Worm (Caenorhabditis elegans) whole organism, L3 larva: ENCODE measurements around the gene tsct-1.

Experiments
- R02D3.7 ChIP-seq: fragments of 150-350 bp; optimal IDR thresholded peaks from 2 replicates; lab custom pipeline; 2014; ENCODE audit warnings: missing biosample characterization, missing genetic modification characterization
- ZK546.5 ChIP-seq: sonication (generic microtip); optimal IDR thresholded peaks from 2 replicates; lab custom pipeline; 2017; ENCODE audit warnings: missing biosample characterization, missing genetic modification characterization
- aly-2 ChIP-seq: fragments of 150-350 bp; optimal IDR thresholded peaks from 2 replicates; lab custom pipeline; 2014; ENCODE audit warnings: missing biosample characterization, missing genetic modification characterization
- ama-1 ChIP-seq: fragments of 150-350 bp; optimal IDR thresholded peaks from 2 replicates; lab custom pipeline; 2018
- ceh-16 ChIP-seq: sonication (generic microtip); optimal IDR thresholded peaks from 2 replicates; lab custom pipeline; 2017; ENCODE audit warnings: missing biosample characterization, missing genetic modification characterization
- ceh-82 ChIP-seq: fragments of 150-350 bp; optimal IDR thresholded peaks from 2 replicates; lab custom pipeline; 2014; ENCODE audit warnings: missing biosample characterization, missing genetic modification characterization
- ceh-9 ChIP-seq: sonication (generic microtip); optimal IDR thresholded peaks from 2 replicates; lab custom pipeline; 2018; ENCODE audit warnings: missing biosample characterization, missing genetic modification characterization
- daf-12 ChIP-seq: fragments of 150-350 bp; optimal IDR thresholded peaks from 2 replicates; lab custom pipeline; 2014; ENCODE audit warnings: missing biosample characterization, missing genetic modification reagents, missing genetic modification characterization
- egl-27 ChIP-seq: sonication (generic microtip); optimal IDR thresholded peaks from 4 replicates; lab custom pipeline; 2017; ENCODE audit warnings: missing biosample characterization, missing genetic modification reagents, missing genetic modification characterization
- egl-5 ChIP-seq: fragments of 150-350 bp; optimal IDR thresholded peaks from 2 replicates; lab custom pipeline; 2017; ENCODE audit warnings: missing biosample characterization, missing genetic modification reagents, missing genetic modification characterization, inconsistent platforms
- elt-1 ChIP-seq: fragments of 150-350 bp; optimal IDR thresholded peaks from 2 replicates; lab custom pipeline; 2014; ENCODE audit warnings: missing biosample characterization, missing genetic modification characterization
- elt-2 ChIP-seq: sonication (generic microtip); optimal IDR thresholded peaks from 2 replicates; lab custom pipeline; 2016; ENCODE audit warnings: missing genetic modification reagents, mild to moderate bottlenecking, missing genetic modification characterization, missing compliant biosample characterization
- eor-1 ChIP-seq, 2 experiments: fragments of 150-350 bp; optimal IDR thresholded peaks; 2 replicates each; lab custom pipeline; 2014 to 2018; ENCODE audit warnings: missing biosample characterization in 2 of 2, missing genetic modification characterization in 2 of 2
- fkh-10 ChIP-seq: sonication (generic microtip); optimal IDR thresholded peaks from 2 replicates; lab custom pipeline; 2017; ENCODE audit warnings: missing biosample characterization, missing genetic modification reagents, missing genetic modification characterization
- fkh-2 ChIP-seq: fragments of 150-350 bp; optimal IDR thresholded peaks from 2 replicates; lab custom pipeline; 2014; ENCODE audit warnings: missing biosample characterization, missing genetic modification reagents, missing genetic modification characterization
- fos-1 ChIP-seq: fragments of 150-350 bp; optimal IDR thresholded peaks from 2 replicates; lab custom pipeline; 2014; ENCODE audit warnings: missing biosample characterization, missing genetic modification characterization
- hmg-11 ChIP-seq: sonication (generic microtip); optimal IDR thresholded peaks from 2 replicates; lab custom pipeline; 2016; ENCODE audit warnings: missing genetic modification characterization, missing compliant biosample characterization
- jun-1 ChIP-seq: fragments of 150-350 bp; optimal IDR thresholded peaks from 2 replicates; lab custom pipeline; 2014; ENCODE audit warnings: missing biosample characterization, missing genetic modification reagents, missing genetic modification characterization
- lin-15B ChIP-seq: fragments of 150-350 bp; optimal IDR thresholded peaks from 2 replicates; lab custom pipeline; 2014; ENCODE audit warnings: missing biosample characterization, missing genetic modification characterization
- lin-39 ChIP-seq: fragments of 150-350 bp; optimal IDR thresholded peaks from 2 replicates; lab custom pipeline; 2018; ENCODE audit warnings: missing biosample characterization, missing genetic modification reagents, missing genetic modification characterization
- lsy-12 ChIP-seq: sonication (generic microtip); optimal IDR thresholded peaks from 2 replicates; lab custom pipeline; 2016; ENCODE audit warnings: mild to moderate bottlenecking, missing genetic modification characterization, missing compliant biosample characterization
- mml-1 ChIP-seq: fragments of 150-350 bp; sonication (generic microtip); optimal IDR thresholded peaks from 3 replicates; lab custom pipeline; 2014; ENCODE audit warnings: missing biosample characterization, missing genetic modification characterization
- nfya-1 ChIP-seq: sonication (generic microtip); optimal IDR thresholded peaks from 2 replicates; lab custom pipeline; 2017; ENCODE audit warnings: missing genetic modification characterization, mild to moderate bottlenecking, missing compliant biosample characterization, antibody characterized with exemption, moderate library complexity; ENCODE audit not compliant: insufficient read depth
- nhr-11 ChIP-seq: fragments of 150-350 bp; optimal IDR thresholded peaks from 2 replicates; lab custom pipeline; 2014; ENCODE audit warnings: missing biosample characterization, missing genetic modification characterization
- nhr-12 ChIP-seq: fragments of 150-350 bp; optimal IDR thresholded peaks from 2 replicates; lab custom pipeline; 2014; ENCODE audit warnings: missing biosample characterization, missing genetic modification characterization
- nhr-23 ChIP-seq: fragments of 150-350 bp; optimal IDR thresholded peaks from 2 replicates; lab custom pipeline; 2014; ENCODE audit warnings: missing biosample characterization, missing genetic modification reagents, missing genetic modification characterization
- nhr-237 ChIP-seq: fragments of 150-350 bp; optimal IDR thresholded peaks from 2 replicates; lab custom pipeline; 2014; ENCODE audit warnings: missing biosample characterization, missing genetic modification characterization
- nhr-25 ChIP-seq: sonication (generic microtip); optimal IDR thresholded peaks from 2 replicates; lab custom pipeline; 2017; ENCODE audit warnings: missing biosample characterization, missing genetic modification characterization
- nhr-28 ChIP-seq: fragments of 150-350 bp; optimal IDR thresholded peaks from 2 replicates; lab custom pipeline; 2014; ENCODE audit warnings: missing biosample characterization, missing genetic modification characterization
- nhr-43 ChIP-seq: sonication (generic microtip); optimal IDR thresholded peaks from 2 replicates; lab custom pipeline; 2016; ENCODE audit warnings: mild to moderate bottlenecking, missing genetic modification characterization, missing compliant biosample characterization; ENCODE audit not compliant: poor library complexity, severe bottlenecking
- nhr-67 ChIP-seq: fragments of 150-350 bp; optimal IDR thresholded peaks from 2 replicates; lab custom pipeline; 2014; ENCODE audit warnings: missing biosample characterization, missing genetic modification characterization
- nhr-76 ChIP-seq: fragments of 150-350 bp; sonication (generic microtip); optimal IDR thresholded peaks from 5 replicates; lab custom pipeline; 2014; ENCODE audit warnings: missing biosample characterization, missing genetic modification characterization
- nhr-77 ChIP-seq: fragments of 150-350 bp; optimal IDR thresholded peaks from 2 replicates; lab custom pipeline; 2014; ENCODE audit warnings: missing biosample characterization, missing genetic modification characterization
- pha-4 ChIP-seq: fragments of 150-350 bp; optimal IDR thresholded peaks from 2 replicates; lab custom pipeline; 2014; ENCODE audit warnings: missing biosample characterization, missing genetic modification reagents, missing genetic modification characterization
- pqm-1 ChIP-seq: fragments of 150-350 bp; optimal IDR thresholded peaks from 2 replicates; lab custom pipeline; 2017; ENCODE audit warnings: missing biosample characterization, missing genetic modification characterization, inconsistent platforms
- sea-2 ChIP-seq: fragments of 150-350 bp; sonication (generic microtip); optimal IDR thresholded peaks from 4 replicates; lab custom pipeline; 2014; ENCODE audit warnings: missing biosample characterization, missing genetic modification reagents, missing genetic modification characterization
- skn-1 ChIP-seq: fragments of 150-350 bp; optimal IDR thresholded peaks from 2 replicates; lab custom pipeline; 2014; ENCODE audit warnings: missing biosample characterization, missing genetic modification characterization
- snpc-4 ChIP-seq: fragments of 150-350 bp; optimal IDR thresholded peaks from 2 replicates; lab custom pipeline; 2014; ENCODE audit warnings: missing biosample characterization, missing genetic modification characterization
- tbx-2 ChIP-seq: sonication (generic microtip); optimal IDR thresholded peaks from 2 replicates; lab custom pipeline; 2016; ENCODE audit warnings: mild to moderate bottlenecking, missing genetic modification characterization, missing compliant biosample characterization
- unc-62 ChIP-seq: fragments of 150-350 bp; sonication (generic microtip); optimal IDR thresholded peaks from 4 replicates; lab custom pipeline; 2014; ENCODE audit warnings: missing biosample characterization, missing genetic modification reagents, missing genetic modification characterization
- zag-1 ChIP-seq: fragments of 150-350 bp; optimal IDR thresholded peaks from 2 replicates; lab custom pipeline; 2014; ENCODE audit warnings: missing biosample characterization, missing genetic modification characterization
- ztf-11 ChIP-seq: fragments of 150-350 bp; optimal IDR thresholded peaks from 2 replicates; lab custom pipeline; 2014; ENCODE audit warnings: missing biosample characterization, missing genetic modification characterization
- ztf-4 ChIP-seq: fragments of 150-350 bp; optimal IDR thresholded peaks from 2 replicates; lab custom pipeline; 2014; ENCODE audit warnings: missing biosample characterization, missing genetic modification characterization

Gene tsct-1

DNA sequence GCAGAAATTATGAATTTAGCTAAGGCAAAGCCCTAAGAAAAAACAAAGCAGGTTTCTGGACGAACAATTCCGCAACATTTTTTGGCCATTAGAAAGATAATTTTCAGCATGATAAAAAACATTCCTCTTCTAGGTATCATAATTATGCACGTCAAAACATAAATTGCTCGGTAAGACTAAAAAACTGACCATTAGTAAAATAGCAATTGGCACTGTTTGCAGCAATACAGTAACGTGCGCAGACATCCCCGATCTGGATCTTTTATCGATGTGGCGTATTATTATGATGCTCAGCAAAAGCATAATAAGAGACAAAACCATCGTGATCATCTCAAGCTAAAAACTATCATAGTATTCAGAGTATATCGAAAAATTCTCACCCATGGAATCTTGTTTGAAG, 42.5 kb downstream of the tsct-1 start:
- TF ChIP-seq nhr-67 (tag; lab: Kevin White, UChicago) (no peak), nhr-23 (tag; lab: Kevin White, UChicago) (no peak), tbx-2 (tag; lab: Kevin White, UChicago) (no peak)

DNA sequence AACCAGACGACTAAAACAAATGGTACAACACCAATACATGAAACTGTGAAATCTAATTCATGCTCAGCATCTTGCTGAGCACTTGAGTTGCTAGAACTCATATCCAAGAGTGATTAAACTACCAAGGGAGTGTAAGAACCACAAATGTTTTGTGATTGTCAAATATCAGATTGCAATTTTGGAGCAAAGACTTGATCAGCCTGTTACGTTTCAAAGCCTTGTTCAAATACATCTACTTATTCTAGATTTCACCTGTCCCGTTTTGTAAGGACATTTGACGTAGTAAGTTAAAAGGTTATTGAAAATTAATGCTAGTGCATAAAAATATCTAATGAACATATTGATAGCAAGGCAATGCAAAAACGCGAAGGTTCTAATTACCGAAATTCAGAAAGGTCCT, 43.4 kb downstream of the tsct-1 start, which contains the start of gene F45E6.1:
TSS of gene F45E6.1 (minus strand) at position 101 of the 400 bp plus-strand sequence.
- TF ChIP-seq ceh-16 (tag; lab: Kevin White, UChicago) (no peak), nfya-1 (no peak), mml-1 (tag; lab: Kevin White, UChicago) (no peak), ama-1 (lab: Kevin White, UChicago) (no peak)
- TF ChIP-seq, all 47 proteins: peak for 0

DNA sequence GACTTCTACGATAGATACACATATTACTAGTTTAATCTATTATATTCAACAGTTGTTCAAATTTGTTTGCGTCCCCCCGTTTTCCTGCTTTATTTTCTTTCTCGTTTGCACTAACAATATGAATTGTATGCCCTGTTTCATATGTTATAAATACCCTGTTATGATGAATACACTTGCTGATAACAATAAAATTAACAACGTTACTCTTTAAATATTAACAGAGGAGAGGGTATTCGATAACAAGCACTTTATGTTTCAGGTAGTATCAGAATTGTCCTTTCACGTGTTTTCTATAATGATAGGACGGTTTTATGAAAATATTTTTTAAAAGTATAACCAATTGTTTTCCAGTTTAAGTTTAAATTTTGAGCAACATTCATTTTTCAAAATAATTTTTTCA, 44.6 kb downstream of the tsct-1 start:
- TF ChIP-seq ceh-9 (no peak), mml-1 (tag; lab: Kevin White, UChicago) (no peak), pha-4 (tag; lab: Kevin White, UChicago) (peak; percentile 70), fkh-2 (tag; lab: Kevin White, UChicago) (no peak), ceh-82 (tag; lab: Kevin White, UChicago) (no peak), elt-1 (no peak), lin-39 (tag; lab: Kevin White, UChicago) (no peak), ZK546.5 (tag; lab: Kevin White, UChicago) (no peak), nhr-11 (tag; lab: Kevin White, UChicago) (no peak), eor-1 (tag; optimal IDR thresholded peaks at IDR 0.05; lab: Kevin White, UChicago) (no peak), elt-2 (tag; lab: Kevin White, UChicago) (peak; percentile 42), nfya-1 (no peak), hmg-11 (tag; lab: Kevin White, UChicago) (no peak), daf-12 (tag; lab: Kevin White, UChicago) (no peak), tbx-2 (tag; lab: Kevin White, UChicago) (no peak), nhr-237 (tag; lab: Kevin White, UChicago) (no peak), ztf-4 (tag; lab: Kevin White, UChicago) (no peak), nhr-28 (tag; lab: Kevin White, UChicago) (no peak), pqm-1 (peak; percentile 60)

DNA sequence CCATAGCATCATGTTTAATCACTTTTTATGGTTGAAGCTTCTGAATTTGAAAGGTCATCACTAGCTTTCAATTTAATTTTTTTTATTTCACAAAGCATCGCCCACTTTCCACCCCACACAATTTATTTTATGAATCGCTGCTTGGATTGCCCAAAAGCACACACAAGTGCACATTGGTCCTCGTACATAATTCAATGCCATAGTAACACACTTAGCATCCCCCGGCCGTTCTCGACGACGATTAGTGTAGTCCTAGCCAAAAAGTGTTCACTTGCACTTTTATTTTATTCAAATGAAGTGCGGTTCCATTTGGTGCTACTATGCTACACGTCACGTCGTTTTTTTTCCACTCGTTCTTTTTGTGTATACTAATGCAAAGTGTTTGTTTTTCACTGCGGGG, 45.1 kb downstream of the tsct-1 start:
- no peak for TF ChIP-seq lsy-12 (tag; lab: Kevin White, UChicago)
- no peak for TF ChIP-seq nhr-237 (tag; lab: Kevin White, UChicago)
- TF ChIP-seq, all 47 proteins: peak for 0

DNA sequence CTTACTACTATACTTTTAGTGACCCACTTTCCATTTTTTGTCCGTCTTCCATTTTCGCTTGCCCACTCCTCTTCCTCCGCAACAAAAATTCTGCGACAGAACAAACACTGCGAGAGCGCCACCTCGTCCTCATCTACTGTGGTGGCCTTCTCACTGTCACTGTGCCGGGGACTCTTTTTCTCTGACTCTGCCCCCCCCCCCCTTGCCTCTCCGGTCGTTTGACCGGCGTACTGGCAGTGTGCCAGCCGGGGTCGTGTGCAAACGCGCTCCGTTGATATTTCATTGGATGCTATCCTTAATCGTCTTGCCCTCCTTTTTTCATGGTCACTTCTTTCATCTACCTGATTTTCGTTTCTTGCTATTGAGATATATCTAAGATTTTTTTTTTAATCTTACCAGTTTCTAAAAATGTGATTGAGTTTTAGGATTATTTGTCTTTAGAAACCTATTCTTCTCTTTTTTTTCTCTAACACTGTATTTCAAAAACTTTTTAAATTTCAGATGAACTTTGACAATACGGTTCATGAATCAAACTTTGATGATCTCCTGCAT, 46.6 kb downstream of the tsct-1 start, which contains the start of gene atf-6:
TSS of gene atf-6 (plus strand) at position 502 of the 552 bp plus-strand sequence.
- TF ChIP-seq lin-39 (tag; lab: Kevin White, UChicago) = peak; percentile 99
- TF ChIP-seq nhr-77 = no peak
- peak; percentile 78 for TF ChIP-seq lin-15B (tag; lab: Kevin White, UChicago)
- no peak for TF ChIP-seq ceh-82 (tag; lab: Kevin White, UChicago)
- no peak for TF ChIP-seq nhr-11 (tag; lab: Kevin White, UChicago)
- no peak for TF ChIP-seq ceh-16 (tag; lab: Kevin White, UChicago)
- no peak for TF ChIP-seq egl-27 (tag; lab: Kevin White, UChicago)
- peak; percentile 15 for TF ChIP-seq R02D3.7 (tag; lab: Kevin White, UChicago)
- no peak for TF ChIP-seq nhr-12 (tag; lab: Kevin White, UChicago)
- peak; percentile 82 for TF ChIP-seq nhr-25 (tag; lab: Kevin White, UChicago)
- TF ChIP-seq nhr-76 (tag; lab: Kevin White, UChicago) = no peak
- TF ChIP-seq lsy-12 (tag; lab: Kevin White, UChicago) = peak; percentile 94
- TF ChIP-seq jun-1 (tag; lab: Kevin White, UChicago) = peak; percentile 67
- TF ChIP-seq fkh-10 (GFP tag; lab: Kevin White, UChicago) = no peak
- no peak for TF ChIP-seq ama-1 (lab: Kevin White, UChicago)
- TF ChIP-seq tbx-2 (tag; lab: Kevin White, UChicago) = peak; percentile 79
- peak; percentile 51 for TF ChIP-seq unc-62 (GFP tag; lab: Kevin White, UChicago)
- no peak for TF ChIP-seq zag-1 (tag; lab: Kevin White, UChicago)
- TF ChIP-seq eor-1 (tag; optimal IDR thresholded peaks at IDR 0.05; lab: Kevin White, UChicago) = no peak
- TF ChIP-seq sea-2 (GFP tag; lab: Kevin White, UChicago) = no peak
- peak; percentile 53 for TF ChIP-seq skn-1
- TF ChIP-seq nhr-23 (tag; lab: Kevin White, UChicago) = peak; percentile 96
- no peak for TF ChIP-seq ceh-9
- TF ChIP-seq pqm-1 = no peak
- TF ChIP-seq snpc-4 = peak; percentile 43
- no peak for TF ChIP-seq nhr-237 (tag; lab: Kevin White, UChicago)
- TF ChIP-seq ZK546.5 (tag; lab: Kevin White, UChicago) = no peak
- no peak for TF ChIP-seq mml-1 (tag; lab: Kevin White, UChicago)
- TF ChIP-seq aly-2 (tag; lab: Kevin White, UChicago) = no peak
- peak; percentile 65 for TF ChIP-seq nhr-43
- no peak for TF ChIP-seq ztf-11
- TF ChIP-seq nfya-1 = peak; percentile 84
- no peak for TF ChIP-seq egl-5 (tag; lab: Kevin White, UChicago)
- TF ChIP-seq fos-1 (tag; lab: Kevin White, UChicago) = no peak
- TF ChIP-seq elt-2 (tag; lab: Kevin White, UChicago) = peak; percentile 78
